Worm (Caenorhabditis elegans): ENCODE measurements around the gene C25D7.10.

DNA sequence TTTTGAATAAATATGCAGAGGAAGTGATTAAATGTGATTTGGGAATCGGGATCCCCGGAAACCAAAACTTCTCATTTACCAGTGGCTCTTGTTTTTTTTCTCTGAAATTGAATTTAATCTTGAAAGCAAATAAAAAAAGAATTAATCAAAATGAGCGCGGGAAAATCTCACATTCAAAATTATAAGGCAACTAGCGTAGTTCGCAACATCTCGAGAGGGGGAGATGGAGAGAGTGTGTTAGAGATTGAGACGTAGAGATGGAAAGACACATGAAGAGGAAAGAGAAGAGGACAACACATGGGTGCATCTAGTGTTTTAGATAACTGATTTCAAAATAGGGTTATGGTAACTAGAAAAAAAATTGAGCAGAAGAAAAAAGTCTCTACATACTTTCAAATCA is 19.2 kb upstream of the C25D7.10 start, which contains the start of gene sdc-3:
- no peak for TF ChIP-seq aly-1 (tag; optimal IDR thresholded peaks at IDR 0.05)
- TF ChIP-seq ama-1 (optimal IDR thresholded peaks at IDR 0.05) = no peak
- TF ChIP-seq tbx-37 (GFP tag; conservative IDR thresholded peaks at IDR 0.05) = no peak
- no peak for TF ChIP-seq F13C5.2 (tag; optimal IDR thresholded peaks at IDR 0.05)
- no peak for TF ChIP-seq scrt-1 (GFP tag; IDR thresholded peaks at IDR 0.05)
- TF ChIP-seq sea-1 (GFP tag; conservative IDR thresholded peaks at IDR 0.05) = no peak
- no peak for TF ChIP-seq ceh-13 (GFP tag; optimal IDR thresholded peaks at IDR 0.05)

Measured in whole organism, early embryonic.